Worm (Caenorhabditis elegans) whole organism, young adult: ENCODE measurements around the gene fbxa-96.

Experiments
- dox-1 ChIP-seq: fragments of 200-800 bp; sonication (Bioruptor generic); IDR thresholded peaks from 2 replicates; pipeline ENCODE4 v1.3.6; 2022; ENCODE audit warnings: missing genetic modification reagents, missing genetic modification characterization, missing compliant biosample characterization
- repo-1 ChIP-seq: sonication (generic microtip); optimal IDR thresholded peaks from 2 replicates; lab custom pipeline; 2017; ENCODE audit warnings: mild to moderate bottlenecking, missing genetic modification characterization, missing compliant biosample characterization
- sptf-2 ChIP-seq: fragments of 200-800 bp; sonication (Bioruptor generic); optimal IDR thresholded peaks from 2 replicates; lab custom pipeline; 2018; ENCODE audit warnings: mild to moderate bottlenecking, missing genetic modification characterization, missing compliant biosample characterization

fbxa-96 gene

DNA sequence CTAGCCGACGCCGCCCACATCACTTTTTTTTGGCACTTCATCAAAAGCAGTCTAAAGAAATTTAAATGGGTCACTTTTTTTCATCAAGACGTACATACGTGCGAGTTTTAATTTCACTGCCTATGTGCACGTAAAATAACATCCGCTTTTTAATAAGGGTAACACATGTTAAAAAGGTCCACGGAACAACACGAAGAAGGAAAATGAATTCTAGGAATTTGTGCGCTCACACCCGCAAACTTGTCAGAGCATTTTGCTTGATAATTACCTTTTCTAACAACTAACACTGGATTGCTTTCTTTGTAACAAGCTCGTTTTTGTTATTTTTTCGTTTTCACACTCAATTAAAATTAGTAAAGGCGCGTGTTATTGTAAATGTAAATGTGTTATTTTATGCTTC lies 51.5 kb downstream of the fbxa-96 start (continued):
- TF ChIP-seq sptf-2 (GFP tag; lab: Kevin White, UChicago), result no peak
- no peak for TF ChIP-seq dox-1 (GFP tag; lab: Robert Waterston, UW)
- TF ChIP-seq repo-1 (tag; lab: Kevin White, UChicago), result no peak
